Fruit fly (Drosophila melanogaster) whole organism: ENCODE results near the gene Oseg4.

ENCODE experiments used
- EcR ChIP-seq, 2 experiments: fragments of >200 bp; optimal IDR thresholded peaks; 2 replicates each; lab custom pipeline; 2017; ENCODE audit warnings: missing biosample characterization in 2 of 2, missing genetic modification characterization in 2 of 2, missing genetic modification reagents in 2 of 2
- psq ChIP-seq: fragments of >200 bp; optimal IDR thresholded peaks from 2 replicates; lab custom pipeline; 2017
- usp ChIP-seq: fragments of >200 bp; optimal IDR thresholded peaks from 2 replicates; lab custom pipeline; 2017; ENCODE audit warnings: missing biosample characterization, missing genetic modification characterization, mixed read lengths

DNA sequence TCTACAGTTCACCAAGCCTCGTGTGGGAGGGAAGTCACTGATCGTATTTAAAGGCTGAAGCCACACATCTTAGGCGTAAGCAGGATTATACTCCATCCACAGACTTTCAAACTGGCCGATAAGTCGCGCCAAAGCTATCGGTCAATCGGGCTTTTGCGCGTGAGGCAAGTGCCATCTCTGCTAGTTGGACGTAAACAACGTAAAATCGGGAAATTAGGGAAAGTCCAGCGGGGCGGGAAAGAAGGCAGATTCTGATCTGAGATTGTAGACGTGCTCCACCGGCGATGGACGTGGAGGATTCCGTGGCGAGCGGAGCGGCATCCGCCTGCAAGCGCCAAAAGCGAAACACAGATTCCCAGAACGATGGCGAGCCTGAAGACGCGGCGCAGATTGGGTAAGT is 20.6 kb upstream of the Oseg4 start, which contains the start of gene CG8001:
- no peak for TF ChIP-seq psq
- TF ChIP-seq EcR (GFP tag; optimal IDR thresholded peaks at IDR 0.05; lab: Kevin White, UChicago): no peak
- no peak for TF ChIP-seq usp
